Worm (Caenorhabditis elegans) whole organism, L3 larva: ENCODE measurements around the gene cnnm-5.

ENCODE experiments used
- R02D3.7 ChIP-seq: fragments of 150-350 bp; optimal IDR thresholded peaks from 2 replicates; lab custom pipeline; 2014; ENCODE audit warnings: missing biosample characterization, missing genetic modification characterization
- ceh-16 ChIP-seq: sonication (generic microtip); optimal IDR thresholded peaks from 2 replicates; lab custom pipeline; 2017; ENCODE audit warnings: missing biosample characterization, missing genetic modification characterization
- ceh-82 ChIP-seq: fragments of 150-350 bp; optimal IDR thresholded peaks from 2 replicates; lab custom pipeline; 2014; ENCODE audit warnings: missing biosample characterization, missing genetic modification characterization
- ceh-9 ChIP-seq: sonication (generic microtip); optimal IDR thresholded peaks from 2 replicates; lab custom pipeline; 2018; ENCODE audit warnings: missing biosample characterization, missing genetic modification characterization
- egl-27 ChIP-seq: sonication (generic microtip); optimal IDR thresholded peaks from 4 replicates; lab custom pipeline; 2017; ENCODE audit warnings: missing biosample characterization, missing genetic modification reagents, missing genetic modification characterization
- fkh-10 ChIP-seq: sonication (generic microtip); optimal IDR thresholded peaks from 2 replicates; lab custom pipeline; 2017; ENCODE audit warnings: missing biosample characterization, missing genetic modification reagents, missing genetic modification characterization
- jun-1 ChIP-seq: fragments of 150-350 bp; optimal IDR thresholded peaks from 2 replicates; lab custom pipeline; 2014; ENCODE audit warnings: missing biosample characterization, missing genetic modification reagents, missing genetic modification characterization
- unc-62 ChIP-seq: fragments of 150-350 bp; sonication (generic microtip); optimal IDR thresholded peaks from 4 replicates; lab custom pipeline; 2014; ENCODE audit warnings: missing biosample characterization, missing genetic modification reagents, missing genetic modification characterization
- zag-1 ChIP-seq: fragments of 150-350 bp; optimal IDR thresholded peaks from 2 replicates; lab custom pipeline; 2014; ENCODE audit warnings: missing biosample characterization, missing genetic modification characterization
- ztf-4 ChIP-seq: fragments of 150-350 bp; optimal IDR thresholded peaks from 2 replicates; lab custom pipeline; 2014; ENCODE audit warnings: missing biosample characterization, missing genetic modification characterization

DNA sequence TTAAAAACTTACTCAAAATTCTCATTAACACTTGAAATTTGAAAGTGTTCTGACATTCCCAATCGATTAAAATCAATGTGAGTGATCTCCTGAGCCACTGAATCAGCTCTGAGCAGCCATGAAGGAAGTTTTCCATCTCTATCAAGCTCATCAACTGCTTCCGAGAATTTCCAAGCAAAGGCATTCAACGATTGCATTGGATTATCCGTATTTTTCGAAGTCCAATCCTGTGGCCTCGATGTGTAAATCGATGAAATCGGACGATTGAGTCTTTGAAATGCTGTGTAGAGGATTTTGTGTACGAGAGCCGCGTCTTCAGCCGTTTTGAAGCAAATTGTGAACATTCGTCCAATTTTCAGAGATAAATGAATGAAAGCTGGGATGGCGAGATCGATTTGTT is 33.1 kb downstream of the cnnm-5 start:
- TF ChIP-seq unc-62 (GFP tag; lab: Kevin White, UChicago) = no peak
- no peak for TF ChIP-seq ceh-16
- no peak for TF ChIP-seq jun-1 (tag; lab: Kevin White, UChicago)
- no peak for TF ChIP-seq ztf-4 (tag; lab: Kevin White, UChicago)
- no peak for TF ChIP-seq egl-27 (tag; lab: Kevin White, UChicago)
- no peak for TF ChIP-seq ceh-82 (tag; lab: Kevin White, UChicago)
- TF ChIP-seq zag-1 (tag; lab: Kevin White, UChicago) = no peak
- TF ChIP-seq ceh-9 (tag; lab: Kevin White, UChicago) = no peak
- no peak for TF ChIP-seq R02D3.7 (tag; lab: Kevin White, UChicago)
- no peak for TF ChIP-seq fkh-10
